Worm (Caenorhabditis elegans): ENCODE results near the gene C06E7.2.

- TF ChIP-seq elt-3 (tag; optimal IDR thresholded peaks at IDR 0.05) (no peak), sptf-1 (tag; optimal IDR thresholded peaks at IDR 0.05) (no peak), pha-4 (tag; optimal IDR thresholded peaks at IDR 0.05) (no peak)
Measured at ce11 chrIV:5847986-5848707, 8.9 kb downstream of the C06E7.2 start, which contains the start of gene sams-3.
